Fruit fly (Drosophila melanogaster) whole organism, wandering third instar larva: ENCODE measurements around the gene CG31100.

Source experiments
- Hr78 ChIP-seq: fragments of >200 bp; optimal IDR thresholded peaks from 2 replicates; lab custom pipeline; 2017; ENCODE audit warnings: missing biosample characterization, missing genetic modification characterization
- lola ChIP-seq: fragments of >200 bp; optimal IDR thresholded peaks from 2 replicates; lab custom pipeline; 2017; ENCODE audit warnings: missing biosample characterization, missing genetic modification characterization

DNA sequence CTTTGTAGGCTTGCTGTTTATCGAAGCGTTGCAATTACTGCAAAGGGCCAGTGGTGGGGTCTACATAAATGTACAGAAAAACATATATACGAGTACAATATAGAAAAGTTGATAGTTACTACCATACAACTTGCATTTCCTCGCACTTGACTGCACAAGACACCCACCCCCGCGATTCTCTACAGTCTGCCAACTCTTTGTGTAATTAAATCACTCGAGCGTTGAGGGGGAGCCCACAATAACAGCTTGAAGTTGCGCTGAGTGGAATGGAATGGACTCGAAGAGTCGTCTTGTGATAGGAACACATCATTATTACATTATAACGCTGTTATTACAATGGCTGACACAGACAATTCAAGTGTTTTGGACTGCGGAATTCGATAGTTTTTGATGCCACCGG is 26.0 kb upstream of the CG31100 start:
- no peak for TF ChIP-seq lola
- no peak for TF ChIP-seq Hr78 (GFP tag; lab: Kevin White, UChicago)
